Worm (Caenorhabditis elegans) whole organism, midembryonic: Measurements from ENCODE around the gene lgg-3.

Source experiments
- cog-1 ChIP-seq: sonication (generic microtip); optimal IDR thresholded peaks from 2 replicates; lab custom pipeline; 2016; ENCODE audit warnings: missing genetic modification characterization, missing compliant biosample characterization
- flt-1 ChIP-seq: fragments of 200-800 bp; sonication (Bioruptor generic); IDR thresholded peaks from 2 replicates; pipeline ENCODE4 v1.3.6; 2022; ENCODE audit warnings: missing genetic modification characterization, missing compliant biosample characterization
- klf-2 ChIP-seq: fragments of 200-800 bp; sonication (Bioruptor generic); conservative IDR thresholded peaks from 2 replicates; pipeline ENCODE4 v1.3.6; 2022; ENCODE audit warnings: missing genetic modification reagents, missing genetic modification characterization, missing compliant biosample characterization

ce11 chrIII:5692690-5693089, 5.1 kb downstream of the lgg-3 start, which contains the start of the genes abi-1 and arle-14:
- TF ChIP-seq cog-1 (tag; lab: Kevin White, UChicago), result no peak
- no peak for TF ChIP-seq flt-1 (GFP tag; lab: Robert Waterston, UW)
- no peak for TF ChIP-seq klf-2
